Fruit fly (Drosophila melanogaster) whole organism, embryonic: Measurements from ENCODE around the gene stv.
A peak's percentile ranks its signal among the peaks of the same experiment; 100 is the strongest.

Experiments used
- Antp ChIP-seq: fragments of 200-800 bp; sonication (Bioruptor generic); optimal IDR thresholded peaks from 3 replicates; lab custom pipeline; 2016; ENCODE audit warnings: missing biosample characterization, missing genetic modification characterization
- Bgb ChIP-seq: fragments of 200-800 bp; sonication (Bioruptor generic); IDR thresholded peaks from 2 replicates; pipeline ENCODE4 v1.3.6; 2022; ENCODE audit warnings: missing biosample characterization, missing genetic modification characterization; ENCODE audit not compliant: partially characterized antibody
- CG1024 ChIP-seq: fragments of 200-800 bp; sonication (Bioruptor generic); IDR thresholded peaks from 2 replicates; pipeline ENCODE4 v1.3.6; 2022; ENCODE audit warnings: missing biosample characterization, missing genetic modification characterization
- CG10366 ChIP-seq: fragments of 200-800 bp; sonication (Bioruptor generic); IDR thresholded peaks from 2 replicates; pipeline ENCODE4 v1.3.6; 2022; ENCODE audit warnings: missing biosample characterization, missing genetic modification characterization
- CG10654 ChIP-seq: fragments of 200-800 bp; sonication (Bioruptor generic); optimal IDR thresholded peaks from 2 replicates; lab custom pipeline; 2016; ENCODE audit warnings: missing biosample characterization, missing genetic modification characterization
- CG10959 ChIP-seq: fragments of 200-800 bp; sonication (Bioruptor generic); IDR thresholded peaks from 2 replicates; pipeline ENCODE4 v1.3.6; 2022; ENCODE audit warnings: missing biosample characterization, missing genetic modification characterization
- CG11456 ChIP-seq: fragments of 200-800 bp; sonication (Bioruptor generic); IDR thresholded peaks from 3 replicates; pipeline ENCODE4 v1.3.6; 2022; ENCODE audit warnings: missing biosample characterization, missing genetic modification characterization
- CG12155 ChIP-seq: fragments of 200-800 bp; sonication (Bioruptor generic); optimal IDR thresholded peaks from 3 replicates; lab custom pipeline; 2016; ENCODE audit warnings: missing biosample characterization, missing genetic modification characterization
- CG12659 ChIP-seq: fragments of 200-800 bp; sonication (Bioruptor generic); optimal IDR thresholded peaks from 3 replicates; lab custom pipeline; 2017; ENCODE audit warnings: mild to moderate bottlenecking, missing biosample characterization, missing genetic modification reagents, missing genetic modification characterization
- CG13424 ChIP-seq: fragments of 200-800 bp; sonication (Bioruptor generic); optimal IDR thresholded peaks from 2 replicates; lab custom pipeline; 2019; ENCODE audit warnings: missing biosample characterization, mild to moderate bottlenecking, missing genetic modification characterization, moderate library complexity
- CG15601 ChIP-seq: fragments of 200-800 bp; sonication (Bioruptor generic); optimal IDR thresholded peaks from 3 replicates; lab custom pipeline; 2019; ENCODE audit warnings: missing biosample characterization, mild to moderate bottlenecking, missing genetic modification characterization, moderate library complexity
- CG16813 ChIP-seq: fragments of 200-800 bp; sonication (Bioruptor generic); IDR thresholded peaks from 3 replicates; pipeline ENCODE4 v1.3.6; 2022; ENCODE audit warnings: missing biosample characterization, missing genetic modification characterization; ENCODE audit not compliant: partially characterized antibody
- CG1832 ChIP-seq: fragments of 200-800 bp; sonication (Bioruptor generic); optimal IDR thresholded peaks from 2 replicates; lab custom pipeline; 2017; ENCODE audit warnings: missing biosample characterization, mild to moderate bottlenecking, missing genetic modification characterization, inconsistent platforms
- CG2116 ChIP-seq: fragments of 200-800 bp; sonication (Bioruptor generic); optimal IDR thresholded peaks from 3 replicates; lab custom pipeline; 2018; ENCODE audit warnings: missing biosample characterization, mild to moderate bottlenecking, missing genetic modification characterization
- CG2129 ChIP-seq: fragments of 200-800 bp; sonication (Bioruptor generic); IDR thresholded peaks from 2 replicates; pipeline ENCODE4 v1.3.6; 2022; ENCODE audit warnings: missing biosample characterization, missing genetic modification characterization; ENCODE audit not compliant: partially characterized antibody
- CG31441 ChIP-seq: fragments of 200-800 bp; sonication (Bioruptor generic); IDR thresholded peaks from 2 replicates; pipeline ENCODE4 v1.3.6; 2022; ENCODE audit warnings: missing biosample characterization, missing genetic modification characterization
- CG3726 ChIP-seq: fragments of 200-800 bp; sonication (Bioruptor generic); IDR thresholded peaks from 3 replicates; pipeline ENCODE4, ENCODE4 v1.3.6; 2022; ENCODE audit warnings: missing biosample characterization, missing genetic modification characterization
- CG5245 ChIP-seq: fragments of 200-800 bp; sonication (Bioruptor generic); optimal IDR thresholded peaks from 3 replicates; lab custom pipeline; 2016; ENCODE audit warnings: missing biosample characterization, missing genetic modification characterization
- CG6791 ChIP-seq: fragments of 200-800 bp; sonication (Bioruptor generic); IDR thresholded peaks from 3 replicates; pipeline ENCODE4 v1.3.6; 2022; ENCODE audit warnings: missing biosample characterization, missing genetic modification characterization; ENCODE audit not compliant: partially characterized antibody
- CG9932 ChIP-seq: fragments of 200-800 bp; sonication (Bioruptor generic); IDR thresholded peaks from 2 replicates; pipeline ENCODE4 v1.3.6; 2022; ENCODE audit warnings: missing biosample characterization, missing genetic modification characterization
- CTCF ChIP-seq: fragments of 200-800 bp; sonication (Bioruptor generic); optimal IDR thresholded peaks from 2 replicates; lab custom pipeline; 2017; ENCODE audit warnings: missing biosample characterization, mild to moderate bottlenecking, missing genetic modification characterization, moderate library complexity
- Camta ChIP-seq: fragments of 200-800 bp; sonication (Bioruptor generic); optimal IDR thresholded peaks from 2 replicates; lab custom pipeline; 2016; ENCODE audit warnings: missing biosample characterization, missing genetic modification characterization
- CoRest ChIP-seq: fragments of 200-800 bp; sonication (Bioruptor generic); optimal IDR thresholded peaks from 3 replicates; lab custom pipeline; 2018; ENCODE audit warnings: missing biosample characterization, mild to moderate bottlenecking, missing genetic modification characterization, moderate library complexity
- Dad ChIP-seq: fragments of 200-800 bp; sonication (Bioruptor generic); optimal IDR thresholded peaks from 3 replicates; lab custom pipeline; 2016; ENCODE audit warnings: missing biosample characterization, missing genetic modification characterization
- Dek ChIP-seq: fragments of 200-800 bp; sonication (Bioruptor generic); optimal IDR thresholded peaks from 3 replicates; lab custom pipeline; 2019; ENCODE audit warnings: missing biosample characterization, mild to moderate bottlenecking, missing genetic modification characterization, moderate library complexity
- Doc3 ChIP-seq: fragments of 200-800 bp; sonication (Bioruptor generic); IDR thresholded peaks from 3 replicates; pipeline ENCODE4 v1.3.6; 2022; ENCODE audit warnings: missing biosample characterization, missing genetic modification characterization; ENCODE audit not compliant: partially characterized antibody
- HLH3B ChIP-seq: fragments of 200-800 bp; sonication (Bioruptor generic); IDR thresholded peaks from 2 replicates; pipeline ENCODE4 v1.3.6; 2022; ENCODE audit warnings: missing biosample characterization, missing genetic modification characterization
- HmgZ ChIP-seq: fragments of 200-800 bp; sonication (Bioruptor generic); optimal IDR thresholded peaks from 2 replicates; lab custom pipeline; 2018; ENCODE audit warnings: missing biosample characterization, mild to moderate bottlenecking, missing genetic modification characterization
- Hr51 ChIP-seq, 2 experiments: fragments of 200-800 bp; sonication (Bioruptor generic); optimal IDR thresholded peaks; 2 replicates in 1 of 2; 3 replicates in 1 of 2; lab custom pipeline; 2016 to 2018; ENCODE audit warnings: missing biosample characterization in 2 of 2, missing genetic modification characterization in 2 of 2, mild to moderate bottlenecking in 1 of 2, moderate library complexity in 1 of 2
- Med ChIP-seq: fragments of 200-800 bp; sonication (Bioruptor generic); peaks from one replicate; lab custom pipeline; 2016; ENCODE audit warnings: missing biosample characterization, missing genetic modification characterization, mild to moderate bottlenecking, inconsistent platforms, moderate library complexity
- Pdp1 ChIP-seq, 2 experiments: fragments of 200-800 bp; sonication (Bioruptor generic); optimal IDR thresholded peaks; 3 replicates each; lab custom pipeline; 2016; ENCODE audit warnings: missing biosample characterization in 2 of 2, missing genetic modification characterization in 2 of 2, mild to moderate bottlenecking in 1 of 2, moderate library complexity in 1 of 2
- Scr ChIP-seq: fragments of 200-800 bp; sonication (Bioruptor generic); IDR thresholded peaks from 2 replicates; pipeline ENCODE4 v1.3.6; 2022; ENCODE audit warnings: missing biosample characterization, missing genetic modification characterization; ENCODE audit not compliant: partially characterized antibody
- Xbp1 ChIP-seq: fragments of 200-800 bp; sonication (Bioruptor generic); optimal IDR thresholded peaks from 3 replicates; lab custom pipeline; 2016; ENCODE audit warnings: missing biosample characterization, mild to moderate bottlenecking, missing genetic modification characterization
- YL-1 ChIP-seq: fragments of 200-800 bp; sonication (Bioruptor generic); optimal IDR thresholded peaks from 3 replicates; lab custom pipeline; 2017; ENCODE audit warnings: missing biosample characterization, mild to moderate bottlenecking, missing genetic modification characterization
- amos ChIP-seq: fragments of 200-800 bp; sonication (Bioruptor generic); IDR thresholded peaks from 2 replicates; pipeline ENCODE4 v1.3.6; 2022; ENCODE audit warnings: missing biosample characterization, missing genetic modification characterization; ENCODE audit not compliant: partially characterized antibody
- bbx ChIP-seq: fragments of 200-800 bp; sonication (Bioruptor generic); IDR thresholded peaks from 2 replicates; pipeline ENCODE4 v1.3.6; 2022; ENCODE audit warnings: missing biosample characterization, missing genetic modification characterization; ENCODE audit not compliant: partially characterized antibody
- cg ChIP-seq: fragments of 200-800 bp; sonication (Bioruptor generic); optimal IDR thresholded peaks from 3 replicates; lab custom pipeline; 2019; ENCODE audit warnings: missing biosample characterization, mild to moderate bottlenecking, missing genetic modification characterization, moderate library complexity
- ci ChIP-seq: fragments of 200-800 bp; sonication (Bioruptor generic); IDR thresholded peaks from 3 replicates; pipeline ENCODE4 v1.3.6; 2022; ENCODE audit warnings: missing biosample characterization, missing genetic modification characterization
- gfzf ChIP-seq: fragments of 200-800 bp; sonication (Bioruptor generic); optimal IDR thresholded peaks from 2 replicates; lab custom pipeline; 2016; ENCODE audit warnings: missing biosample characterization, mild to moderate bottlenecking, missing genetic modification characterization, moderate library complexity
- gro ChIP-seq: fragments of 200-800 bp; sonication (Bioruptor generic); optimal IDR thresholded peaks from 2 replicates; lab custom pipeline; 2016; ENCODE audit warnings: missing biosample characterization, missing genetic modification characterization
- ken ChIP-seq: fragments of 200-800 bp; sonication (Bioruptor generic); IDR thresholded peaks from 3 replicates; pipeline ENCODE4 v1.3.6; 2022; ENCODE audit warnings: missing biosample characterization, missing genetic modification characterization
- lbe ChIP-seq: fragments of 200-800 bp; sonication (Bioruptor generic); optimal IDR thresholded peaks from 2 replicates; lab custom pipeline; 2016; ENCODE audit warnings: missing biosample characterization, mild to moderate bottlenecking, missing genetic modification characterization
- nmo ChIP-seq: fragments of 200-800 bp; sonication (Bioruptor generic); optimal IDR thresholded peaks from 2 replicates; lab custom pipeline; 2018; ENCODE audit warnings: missing biosample characterization, mild to moderate bottlenecking, missing genetic modification characterization, moderate library complexity
- pb ChIP-seq: fragments of 200-800 bp; sonication (Bioruptor generic); optimal IDR thresholded peaks from 3 replicates; lab custom pipeline; 2016; ENCODE audit warnings: missing biosample characterization, missing genetic modification characterization
- row ChIP-seq: fragments of 200-800 bp; sonication (Bioruptor generic); IDR thresholded peaks from 3 replicates; pipeline ENCODE4 v1.3.6; 2022; ENCODE audit warnings: missing biosample characterization, missing genetic modification characterization
- sens ChIP-seq: fragments of 200-800 bp; sonication (Bioruptor generic); peaks from one replicate; lab custom pipeline; 2016; ENCODE audit warnings: missing biosample characterization, missing genetic modification characterization
- sob ChIP-seq: fragments of 200-800 bp; sonication (Bioruptor generic); IDR thresholded peaks from 2 replicates; pipeline ENCODE4 v1.3.6; 2022; ENCODE audit warnings: missing biosample characterization, missing genetic modification characterization
- unc-4 ChIP-seq: fragments of 200-800 bp; sonication (Bioruptor generic); IDR thresholded peaks from 2 replicates; pipeline ENCODE4 v1.3.6; 2022; ENCODE audit warnings: missing biosample characterization, missing genetic modification characterization; ENCODE audit not compliant: partially characterized antibody

stv gene

DNA sequence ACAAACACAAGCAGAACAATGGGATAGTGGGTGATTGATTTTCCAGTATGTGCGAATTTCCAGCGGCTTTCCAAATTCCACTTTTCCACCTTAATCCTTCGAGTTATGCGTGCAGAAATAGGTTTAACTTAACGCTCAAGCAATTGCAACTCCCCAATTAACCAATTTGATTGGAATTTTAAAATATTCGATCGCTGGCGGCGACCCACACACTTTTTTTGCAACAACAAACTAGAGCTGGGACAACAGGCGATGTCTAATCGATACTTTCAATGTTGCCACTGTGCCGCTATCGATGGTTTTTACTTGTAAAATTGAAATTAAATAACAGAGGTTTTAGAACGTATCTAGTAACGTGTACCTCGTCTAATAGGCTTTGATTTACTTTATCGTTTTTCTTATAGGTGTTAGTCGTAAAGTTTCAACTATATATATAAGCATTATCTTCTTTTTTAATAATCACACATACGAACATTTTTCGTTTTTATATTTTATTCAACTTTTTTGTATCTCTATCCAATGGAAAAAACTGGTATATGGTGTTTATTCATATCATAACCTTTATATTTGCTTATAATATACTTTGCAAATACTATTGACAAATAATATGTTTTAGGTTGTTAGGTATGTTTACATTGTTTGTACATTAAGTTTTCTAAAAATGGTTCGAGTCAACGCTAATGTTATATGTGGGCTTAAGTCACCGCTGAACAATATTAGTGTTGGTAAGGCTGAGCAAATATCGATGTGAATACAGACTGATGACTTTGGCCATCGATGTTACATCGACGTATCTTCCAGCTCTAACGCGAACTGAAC is 8.9 kb downstream of the stv start, which contains the start of the genes Abp1 and Tgi (continued):
- TF ChIP-seq Doc3 (GFP tag; lab: Robert Waterston, UW) (peak; percentile 64), CG1024 (no peak), Camta (peak; percentile 4), CG6791 (GFP tag; lab: Robert Waterston, UW) (peak; percentile 90), CG10654 (GFP tag; lab: Kevin White, UChicago) (peak; percentile 2), CG15601 (tag; lab: Kevin White, UChicago) (peak; percentile 49), CG16813 (peak; percentile 77), ci (GFP tag; lab: Robert Waterston, UW) (0 out of 3 replicates have a peak, but pooled peaks have one; percentile 42), lbe (GFP tag; lab: Kevin White, UChicago) (peak; percentile 14), CG31441 (GFP tag; lab: Robert Waterston, UW) (peak; percentile 16; the same call in 1 of the 2 replicates), CTCF (peak; percentile 70), Med (GFP tag; lab: Kevin White, UChicago) (peak; percentile 92), CG10366 (GFP tag; lab: Robert Waterston, UW) (no peak; the same call in 1 of the 2 replicates), gro (GFP tag; lab: Kevin White, UChicago) (peak; percentile 36), CG11456 (GFP tag; lab: Robert Waterston, UW) (peak; percentile 77), Dek (tag; lab: Kevin White, UChicago) (peak; percentile 7), CG12659 (GFP tag; lab: Kevin White, UChicago) (peak; percentile 71), CG3726 (GFP tag; lab: Robert Waterston, UW) (no peak), amos (peak; percentile 95), row (GFP tag; lab: Robert Waterston, UW) (peak; percentile 33), Pdp1 (GFP tag; optimal IDR thresholded peaks at IDR 0.05; lab: Kevin White, UChicago) (peak in 1 of 2 experiments; percentile 61), CG12155 (GFP tag; lab: Kevin White, UChicago) (peak; percentile 23), CG2116 (GFP tag; lab: Kevin White, UChicago) (peak; percentile 73), ken (peak; percentile 73; the same call in 2 of the 3 replicates), CoRest (tag; lab: Kevin White, UChicago) (peak; percentile 66), pb (GFP tag; lab: Kevin White, UChicago) (no peak), gfzf (GFP tag; lab: Kevin White, UChicago) (peak; percentile 45), Xbp1 (GFP tag; lab: Kevin White, UChicago) (peak; percentile 10), cg (GFP tag; lab: Kevin White, UChicago) (peak; percentile 69), CG13424 (tag; lab: Kevin White, UChicago) (peak; percentile 0), CG2129 (GFP tag; lab: Robert Waterston, UW) (peak; percentile 46), sob (GFP tag; lab: Robert Waterston, UW) (peak; percentile 68), Hr51 (GFP tag; optimal IDR thresholded peaks at IDR 0.05; lab: Kevin White, UChicago) (peak in 1 of 2 experiments; percentile 40), YL-1 (GFP tag; lab: Kevin White, UChicago) (peak; percentile 16), Antp (GFP tag; lab: Kevin White, UChicago) (peak; percentile 47), unc-4 (GFP tag; lab: Robert Waterston, UW) (peak; percentile 73), bbx (peak; percentile 91), Bgb (peak; percentile 93), CG5245 (GFP tag; lab: Kevin White, UChicago) (no peak), HLH3B (GFP tag; lab: Robert Waterston, UW) (no peak), Dad (peak; percentile 29), HmgZ (tag; lab: Kevin White, UChicago) (peak; percentile 78), CG1832 (GFP tag; lab: Kevin White, UChicago) (no peak), nmo (GFP tag; lab: Kevin White, UChicago) (peak; percentile 49), sens (GFP tag; lab: Kevin White, UChicago) (peak; percentile 47), CG9932 (GFP tag; lab: Robert Waterston, UW) (peak; percentile 88), Scr (GFP tag; lab: Robert Waterston, UW) (peak; percentile 83), CG10959 (GFP tag; lab: Robert Waterston, UW) (no peak)
